Worm (Caenorhabditis elegans): Measurements from ENCODE around the gene F36G9.15.
A peak's percentile ranks its signal among the peaks of the same experiment; 100 is the strongest.

The F36G9.15 gene

DNA sequence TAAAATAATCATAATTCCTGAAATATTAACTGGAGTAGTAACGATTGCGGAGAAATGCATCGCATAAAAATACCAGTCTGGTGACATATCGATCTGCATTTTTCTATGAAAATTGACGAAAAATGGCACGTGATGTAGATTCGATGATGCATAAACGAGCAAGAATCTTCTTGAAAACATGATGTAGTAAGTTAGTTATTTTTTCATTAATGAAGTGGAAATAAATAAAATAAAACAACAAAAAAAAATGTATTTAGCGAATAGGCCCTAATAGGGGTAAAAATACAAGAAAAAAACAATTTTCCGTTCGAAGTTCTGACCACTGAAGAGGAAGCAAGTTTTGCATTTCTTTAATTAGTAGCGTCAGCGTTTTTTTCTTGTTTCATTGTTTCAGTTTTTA is 22.9 kb downstream of the F36G9.15 start, which contains the start of gene sri-2 (continued):
- TF ChIP-seq aptf-2 (GFP tag; conservative IDR thresholded peaks at IDR 0.05) (no peak), snpc-1.3 (tag; optimal IDR thresholded peaks at IDR 0.05; ENCODE audit: insufficient read depth) (no peak)

DNA sequence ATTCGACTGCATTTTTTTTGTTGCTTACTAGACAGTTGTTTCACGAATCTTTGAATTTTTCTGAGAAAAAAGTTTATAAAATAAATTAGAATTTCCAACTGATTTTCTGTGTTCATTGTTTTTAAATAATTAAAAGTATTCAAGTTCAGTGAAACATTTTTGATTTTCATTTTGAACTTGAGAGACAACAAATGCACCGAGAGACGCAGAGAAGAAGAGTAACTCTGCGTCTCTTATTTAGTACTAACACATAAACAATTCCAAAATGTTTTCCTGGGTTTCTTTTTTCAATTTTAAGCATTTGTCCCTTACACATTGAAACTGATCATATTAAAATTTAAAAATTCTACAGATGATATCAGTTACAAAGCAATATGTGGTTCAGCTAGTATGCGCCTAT is 28.5 kb downstream of the F36G9.15 start:
- peak; percentile 70; the same call in 1 of the 2 replicates for TF ChIP-seq hmg-1.2 (GFP tag; IDR thresholded peaks at IDR 0.05)
- no peak for TF ChIP-seq ceh-27 (GFP tag; optimal IDR thresholded peaks at IDR 0.05)
- no peak for TF ChIP-seq snpc-1.1 (tag; optimal IDR thresholded peaks at IDR 0.05; ENCODE audit: insufficient read depth)
- no peak for TF ChIP-seq unc-62 (GFP tag; optimal IDR thresholded peaks at IDR 0.05)

DNA sequence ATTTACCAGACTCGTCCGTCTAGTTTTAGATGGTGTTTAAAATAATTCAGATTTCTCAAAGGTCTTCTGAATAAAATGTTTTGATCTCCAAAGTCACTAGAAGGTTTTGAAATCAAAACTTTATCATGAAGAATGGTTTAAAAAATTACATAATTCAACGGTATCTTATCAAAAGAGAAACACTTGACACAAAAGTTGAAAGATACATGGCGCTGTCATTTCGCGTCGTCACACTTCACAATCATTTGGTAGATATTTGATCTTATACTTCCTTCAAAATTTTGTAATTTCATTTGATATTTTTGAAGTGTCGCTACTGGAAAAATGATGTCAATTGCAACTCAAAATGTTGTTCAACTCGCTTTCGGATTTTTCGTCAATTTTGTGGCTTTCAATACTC is 30.9 kb downstream of the F36G9.15 start, which contains the start of gene F36G9.3:
Gene F36G9.3 (plus strand): TSS at position 301 of the 400 bp plus-strand sequence.
- TF ChIP-seq sptf-2 (GFP tag; optimal IDR thresholded peaks at IDR 0.05) = no peak
- no peak for TF ChIP-seq ZK185.1 (tag; optimal IDR thresholded peaks at IDR 0.05; ENCODE audit: poor library complexity, severe bottlenecking)
- TF ChIP-seq dox-1 (GFP tag; IDR thresholded peaks at IDR 0.05) = no peak
- no peak for TF ChIP-seq lsy-27 (tag; optimal IDR thresholded peaks at IDR 0.05; ENCODE audit: borderline replicate concordance, insufficient read depth)
- no peak for TF ChIP-seq C17E4.6 (GFP tag; IDR thresholded peaks at IDR 0.05)
- no peak for TF ChIP-seq fkh-3 (tag; optimal IDR thresholded peaks at IDR 0.05)
- no peak for TF ChIP-seq ztf-18 (tag; optimal IDR thresholded peaks at IDR 0.05)
- no peak for TF ChIP-seq tlf-1 (GFP tag; optimal IDR thresholded peaks at IDR 0.05)
- TF ChIP-seq ceh-40 (GFP tag; IDR thresholded peaks at IDR 0.05) = no peak
- TF ChIP-seq repo-1 (tag; optimal IDR thresholded peaks at IDR 0.05) = no peak
- TF ChIP-seq D2030.7 (GFP tag; IDR thresholded peaks at IDR 0.05) = no peak
- TF ChIP-seq C06A6.2 (GFP tag; conservative IDR thresholded peaks at IDR 0.05) = no peak
- no peak for TF ChIP-seq ztf-28 (GFP tag; IDR thresholded peaks at IDR 0.05)
- TF ChIP-seq madf-8 (GFP tag; conservative IDR thresholded peaks at IDR 0.05) = no peak

DNA sequence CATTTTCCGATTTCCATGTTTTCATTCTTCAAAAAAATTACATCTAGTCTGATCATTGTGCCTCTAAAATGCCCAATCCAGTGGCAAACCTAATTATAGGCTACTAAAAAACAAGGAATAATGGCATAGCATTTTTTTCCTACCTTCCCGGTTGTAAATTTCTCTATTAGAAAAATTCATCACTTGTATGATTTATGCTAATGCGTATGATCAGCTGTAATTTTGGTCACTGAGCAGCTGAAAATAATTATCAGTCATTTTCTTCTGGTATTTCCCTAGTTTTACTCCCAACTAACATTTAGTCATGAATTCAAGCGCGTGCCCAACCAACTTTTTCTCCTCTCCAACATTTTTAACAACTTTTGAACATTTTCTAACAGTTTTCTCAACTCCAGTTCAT is 32.5 kb downstream of the F36G9.15 start, which contains the start of gene srh-186:
Gene srh-186 (plus strand): TSS at position 301 of the 400 bp plus-strand sequence.
- TF ChIP-seq tbp1 (GFP tag; optimal IDR thresholded peaks at IDR 0.05) = no peak
- TF ChIP-seq snpc-1.1 (tag; optimal IDR thresholded peaks at IDR 0.05; ENCODE audit: insufficient read depth) = no peak
- TF ChIP-seq cebp-1 (GFP tag; IDR thresholded peaks at IDR 0.05) = no peak
- TF ChIP-seq cebp-1 (tag; optimal IDR thresholded peaks at IDR 0.05) = no peak
- no peak for TF ChIP-seq F57C9.4 (tag; optimal IDR thresholded peaks at IDR 0.05)
- no peak for TF ChIP-seq B0336.3 (GFP tag; IDR thresholded peaks at IDR 0.05)
- no peak for TF ChIP-seq bed-2 (GFP tag; IDR thresholded peaks at IDR 0.05)
- no peak for TF ChIP-seq rpc-1 (optimal IDR thresholded peaks at IDR 0.05)
- no peak for TF ChIP-seq rpc-1 (tag; optimal IDR thresholded peaks at IDR 0.05)
- TF ChIP-seq let-526 (GFP tag; IDR thresholded peaks at IDR 0.05) = no peak
- TF ChIP-seq aptf-2 (GFP tag; conservative IDR thresholded peaks at IDR 0.05) = no peak
- no peak for TF ChIP-seq zim-3 (tag; optimal IDR thresholded peaks at IDR 0.05)
- TF ChIP-seq egrh-3 (GFP tag; IDR thresholded peaks at IDR 0.05) = no peak
- no peak for TF ChIP-seq atf-7 (tag; optimal IDR thresholded peaks at IDR 0.05)
- no peak for TF ChIP-seq F33H1.4 (GFP tag; IDR thresholded peaks at IDR 0.05)
- no peak for TF ChIP-seq lin-26 (GFP tag; IDR thresholded peaks at IDR 0.05)
